Fruit fly (Drosophila melanogaster): ENCODE data around the gene Remo.

DNA sequence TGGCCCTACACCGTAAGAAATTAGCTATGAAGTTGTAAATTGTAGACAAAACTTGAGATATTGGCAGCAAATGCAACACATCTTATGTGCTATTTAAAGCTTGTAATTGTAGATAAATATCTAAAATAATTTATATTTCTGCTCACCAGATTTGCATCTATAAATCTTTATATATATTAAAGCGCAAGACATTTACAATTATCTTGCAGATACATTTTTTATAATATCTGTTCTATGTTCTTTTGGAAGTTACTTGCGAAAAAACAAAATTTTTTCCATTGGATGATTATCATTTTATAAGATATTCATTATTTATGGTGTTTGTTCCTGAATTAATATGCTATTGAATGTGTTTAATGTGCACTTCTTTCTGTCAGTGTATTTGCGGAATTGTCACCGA lies 26.5 kb downstream of the Remo start:
- TF ChIP-seq Asciz (GFP tag; optimal IDR thresholded peaks at IDR 0.05) = no peak
- no peak for TF ChIP-seq tio (GFP tag; optimal IDR thresholded peaks at IDR 0.05)
- no peak for TF ChIP-seq caup (GFP tag; optimal IDR thresholded peaks at IDR 0.05; ENCODE audit: severe bottlenecking)
- TF ChIP-seq grn (GFP tag; optimal IDR thresholded peaks at IDR 0.05) = no peak
- TF ChIP-seq HLH3B (GFP tag; IDR thresholded peaks at IDR 0.05) = no peak
- TF ChIP-seq sr (GFP tag; IDR thresholded peaks at IDR 0.05) = no peak
- no peak for TF ChIP-seq CG4404 (GFP tag; IDR thresholded peaks at IDR 0.05)
- TF ChIP-seq CG12071 (GFP tag; optimal IDR thresholded peaks at IDR 0.05) = no peak
- TF ChIP-seq pb (GFP tag; optimal IDR thresholded peaks at IDR 0.05) = no peak
- TF ChIP-seq CG6765 (GFP tag; optimal IDR thresholded peaks at IDR 0.05) = no peak
- no peak for TF ChIP-seq gsb-n (tag; optimal IDR thresholded peaks at IDR 0.05)
